Fruit fly (Drosophila melanogaster) whole organism, adult: ENCODE data around the gene CG13884.
A peak's percentile ranks its signal among the peaks of the same experiment; 100 is the strongest.

Experiments used
- CG11617 ChIP-seq: fragments of 200-800 bp; sonication (Bioruptor generic); optimal IDR thresholded peaks from 2 replicates; lab custom pipeline; 2017; ENCODE audit warnings: mild to moderate bottlenecking, missing biosample characterization, missing genetic modification reagents, missing genetic modification characterization
- CG12768 ChIP-seq: fragments of 200-800 bp; sonication (Bioruptor generic); optimal IDR thresholded peaks from 2 replicates; lab custom pipeline; 2017; ENCODE audit warnings: missing biosample characterization, missing genetic modification characterization, mild to moderate bottlenecking, moderate library complexity, missing genetic modification reagents
- CG14711 ChIP-seq: fragments of 200-800 bp; sonication (Bioruptor generic); optimal IDR thresholded peaks from 2 replicates; lab custom pipeline; 2018; ENCODE audit warnings: missing biosample characterization, mild to moderate bottlenecking, missing genetic modification characterization, moderate library complexity
- CG1620 ChIP-seq: fragments of 200-800 bp; sonication (Bioruptor generic); optimal IDR thresholded peaks from 2 replicates; lab custom pipeline; 2016; ENCODE audit warnings: missing biosample characterization, missing genetic modification characterization
- CG33017 ChIP-seq: fragments of 200-800 bp; sonication (Bioruptor generic); optimal IDR thresholded peaks from 2 replicates; lab custom pipeline; 2018; ENCODE audit warnings: missing biosample characterization, mild to moderate bottlenecking, missing genetic modification characterization, moderate library complexity
- CG5204 ChIP-seq: fragments of 200-800 bp; sonication (Bioruptor generic); optimal IDR thresholded peaks from 2 replicates; lab custom pipeline; 2016; ENCODE audit warnings: missing biosample characterization, missing genetic modification characterization
- CG7045 ChIP-seq: fragments of 200-800 bp; sonication (Bioruptor generic); optimal IDR thresholded peaks from 2 replicates; lab custom pipeline; 2017; ENCODE audit warnings: missing biosample characterization, mild to moderate bottlenecking, missing genetic modification characterization
- CG7101 ChIP-seq: fragments of 200-800 bp; sonication (Bioruptor generic); optimal IDR thresholded peaks from 2 replicates; lab custom pipeline; 2018; ENCODE audit warnings: missing biosample characterization, mild to moderate bottlenecking, missing genetic modification characterization, moderate library complexity
- Clk ChIP-seq: fragments of 200-800 bp; sonication (Bioruptor generic); optimal IDR thresholded peaks from 2 replicates; lab custom pipeline; 2017; ENCODE audit warnings: missing biosample characterization, missing genetic modification characterization
- Crg-1 ChIP-seq: fragments of 200-800 bp; sonication (Bioruptor generic); optimal IDR thresholded peaks from 2 replicates; lab custom pipeline; 2016; ENCODE audit warnings: missing biosample characterization, missing genetic modification characterization
- Hr96 ChIP-seq: fragments of 200-800 bp; sonication (Bioruptor generic); optimal IDR thresholded peaks from 2 replicates; lab custom pipeline; 2016; ENCODE audit warnings: missing biosample characterization, missing genetic modification characterization
- Mnt ChIP-seq: fragments of 200-800 bp; sonication (Bioruptor generic); optimal IDR thresholded peaks from 2 replicates; lab custom pipeline; 2016; ENCODE audit warnings: missing biosample characterization, mild to moderate bottlenecking, missing genetic modification characterization
- bab1 ChIP-seq: fragments of 200-800 bp; sonication (Bioruptor generic); optimal IDR thresholded peaks from 3 replicates; lab custom pipeline; 2019; ENCODE audit warnings: missing biosample characterization, mild to moderate bottlenecking, missing genetic modification characterization, moderate library complexity
- cic ChIP-seq: fragments of 200-800 bp; sonication (Bioruptor generic); optimal IDR thresholded peaks from 2 replicates; lab custom pipeline; 2017; ENCODE audit warnings: missing biosample characterization, mild to moderate bottlenecking, missing genetic modification characterization, moderate library complexity
- cnc ChIP-seq, 2 experiments: fragments of >200 bp; optimal IDR thresholded peaks; 2 replicates each; lab custom pipeline; 2017
- kay ChIP-seq: fragments of 200-800 bp; sonication (Bioruptor generic); peaks from one replicate; lab custom pipeline; 2016; ENCODE audit warnings: missing biosample characterization, missing genetic modification characterization, borderline replicate concordance
- ovo ChIP-seq: fragments of 200-800 bp; sonication (Bioruptor generic); optimal IDR thresholded peaks from 2 replicates; lab custom pipeline; 2016; ENCODE audit warnings: missing biosample characterization, missing genetic modification characterization
- pad ChIP-seq: fragments of 200-800 bp; sonication (Bioruptor generic); optimal IDR thresholded peaks from 3 replicates; lab custom pipeline; 2017; ENCODE audit warnings: missing biosample characterization, missing genetic modification characterization, mild to moderate bottlenecking, moderate library complexity, missing genetic modification reagents
- tj ChIP-seq: fragments of 200-800 bp; sonication (Bioruptor generic); optimal IDR thresholded peaks from 3 replicates; lab custom pipeline; 2017; ENCODE audit warnings: missing biosample characterization, mild to moderate bottlenecking, missing genetic modification characterization, moderate library complexity
- toe ChIP-seq: fragments of 200-800 bp; sonication (Bioruptor generic); optimal IDR thresholded peaks from 2 replicates; lab custom pipeline; 2016; ENCODE audit warnings: missing biosample characterization, missing genetic modification characterization

CG13884 gene

DNA sequence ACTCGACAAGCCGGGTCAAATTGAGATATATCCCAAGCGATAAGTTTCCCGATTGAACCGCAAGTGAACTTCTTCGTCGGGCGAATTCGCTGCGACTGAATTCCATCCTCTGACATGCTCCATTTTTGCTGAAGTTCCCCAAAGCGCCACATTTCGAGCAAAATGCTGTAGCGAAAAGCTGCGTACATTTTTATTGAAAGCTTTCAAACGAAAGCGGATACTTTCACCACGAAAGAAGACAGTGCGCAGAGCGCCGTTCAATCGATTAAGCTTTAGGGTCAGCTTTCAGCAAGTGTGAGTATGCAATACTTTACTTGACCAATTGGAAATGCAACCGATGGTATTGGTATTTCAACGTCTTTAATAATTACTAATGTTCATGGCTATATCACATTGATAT, 23.4 kb downstream of the CG13884 start, which contains the start of gene mthl10:
TSS of gene mthl10 (minus strand) at position 77 of the 400 bp plus-strand sequence.
- TF ChIP-seq Hr96 (GFP tag; lab: Kevin White, UChicago) (no peak), bab1 (peak; percentile 83)

DNA sequence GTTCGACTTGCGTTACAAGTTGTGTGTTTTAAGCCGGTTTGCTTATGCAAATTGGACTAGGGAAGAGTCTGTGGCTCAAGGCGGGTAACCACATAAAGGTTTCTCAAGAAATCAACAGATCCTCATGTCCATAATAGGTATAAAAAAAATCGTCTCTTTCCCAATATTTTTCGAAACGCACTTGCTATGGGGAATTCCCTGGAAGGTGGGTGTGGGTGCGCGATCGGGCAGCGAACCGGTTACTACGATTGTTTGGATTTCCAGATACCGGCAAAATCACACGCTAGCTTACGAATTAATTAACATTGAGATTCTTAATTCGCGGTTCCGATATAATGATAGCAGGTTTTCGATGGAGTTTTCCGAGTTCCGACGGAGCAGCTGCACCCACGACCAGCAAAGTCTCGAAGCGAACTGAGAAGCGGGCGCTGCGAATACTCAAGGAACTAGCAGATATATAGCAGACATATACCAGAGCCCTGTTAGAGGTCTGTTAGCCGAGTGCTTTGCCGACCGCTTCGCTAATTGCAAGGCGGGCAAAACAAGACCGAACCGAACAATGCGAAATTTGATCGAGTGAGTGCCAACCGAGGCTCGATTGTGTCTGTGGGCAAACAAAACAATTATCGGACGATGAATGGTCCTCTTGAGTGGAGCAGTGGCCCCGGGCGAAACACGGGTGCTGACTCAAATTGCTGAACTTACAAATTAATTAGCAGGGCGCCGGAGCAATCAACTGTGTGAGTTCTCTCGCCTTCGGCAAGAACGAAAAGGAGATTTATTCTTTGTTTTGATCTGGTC, 25.0 kb downstream of the CG13884 start:
- TF ChIP-seq Mnt (GFP tag; lab: Kevin White, UChicago), result peak; percentile 0
- TF ChIP-seq cic (GFP tag; lab: Kevin White, UChicago), result peak; percentile 26
- no peak for TF ChIP-seq Clk (GFP tag; lab: Kevin White, UChicago)
- no peak for TF ChIP-seq toe (GFP tag; lab: Kevin White, UChicago)
- TF ChIP-seq bab1, result peak; percentile 25
- peak; percentile 86 for TF ChIP-seq tj

DNA sequence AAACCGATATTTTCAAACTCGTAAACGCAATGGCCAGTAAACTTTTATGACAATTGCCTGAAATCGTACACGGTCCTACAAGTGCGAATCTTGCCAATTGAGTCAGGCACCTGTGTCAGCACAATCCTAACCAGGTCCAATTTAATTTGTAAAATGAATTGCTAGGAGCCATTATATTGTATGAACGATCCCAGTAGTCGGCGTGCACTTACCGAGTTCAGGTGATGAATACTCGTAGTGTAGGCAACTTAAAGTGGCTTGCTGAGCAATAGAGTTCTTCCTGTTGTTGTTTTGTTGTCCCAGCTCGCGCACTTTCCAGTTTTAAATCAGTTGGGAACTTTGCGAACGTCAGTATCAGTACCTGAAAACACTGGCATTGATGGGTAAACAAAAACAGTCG, 25.7 kb downstream of the CG13884 start:
- no peak for TF ChIP-seq Crg-1 (GFP tag; lab: Kevin White, UChicago)
- peak; percentile 90 for TF ChIP-seq tj
- TF ChIP-seq cic (GFP tag; lab: Kevin White, UChicago), result peak; percentile 24

DNA sequence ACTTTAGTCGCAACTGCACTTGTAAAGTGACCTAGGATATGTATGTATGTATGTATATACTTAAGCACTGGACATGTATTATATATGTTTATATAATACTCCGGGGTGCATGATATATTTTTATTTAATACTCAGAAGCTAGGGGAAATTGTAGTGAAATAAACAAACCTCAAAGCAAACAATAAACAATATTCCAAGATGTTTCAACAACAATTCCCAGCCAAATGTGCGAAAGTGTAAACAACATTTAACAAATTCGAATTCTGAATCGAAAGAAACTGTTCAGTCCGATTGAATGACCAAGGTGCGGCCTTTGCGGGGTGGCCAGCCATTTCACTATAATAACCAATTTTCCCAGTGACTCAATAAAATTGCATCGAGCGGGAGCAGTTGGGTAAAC, 26.1 kb downstream of the CG13884 start:
- peak; percentile 94 for TF ChIP-seq kay
- TF ChIP-seq toe (GFP tag; lab: Kevin White, UChicago), result no peak

DNA sequence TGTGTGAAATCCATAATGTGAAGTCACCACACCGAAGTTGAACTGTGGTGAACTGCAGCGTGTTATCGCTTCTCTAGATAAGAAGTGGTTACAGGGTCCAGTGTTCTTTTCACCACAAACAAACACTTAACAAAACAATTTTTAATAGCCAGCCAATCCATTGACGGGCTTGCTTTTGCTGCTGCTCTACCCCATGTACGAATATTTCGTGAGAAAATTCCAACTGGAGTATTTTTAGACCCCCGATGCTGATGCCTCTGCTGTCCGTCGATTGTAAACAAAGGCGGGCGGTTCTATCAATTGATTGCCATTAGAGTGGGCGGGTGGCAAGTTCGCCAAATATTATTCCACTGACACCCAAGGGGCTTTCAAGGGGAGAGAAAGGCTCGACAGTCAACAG, 27.2 kb downstream of the CG13884 start:
- TF ChIP-seq pad (no peak), tj (no peak), Mnt (GFP tag; lab: Kevin White, UChicago) (no peak), CG11617 (GFP tag; lab: Kevin White, UChicago) (no peak), CG14711 (tag; lab: Kevin White, UChicago) (no peak), CG7045 (GFP tag; lab: Kevin White, UChicago) (no peak), CG7101 (tag; lab: Kevin White, UChicago) (no peak), ovo (no peak), cnc (optimal IDR thresholded peaks at IDR 0.05; lab: Kevin White, UChicago) (no peak), CG5204 (GFP tag; lab: Kevin White, UChicago) (no peak), Crg-1 (GFP tag; lab: Kevin White, UChicago) (no peak), toe (GFP tag; lab: Kevin White, UChicago) (no peak), Clk (GFP tag; lab: Kevin White, UChicago) (no peak), CG12768 (GFP tag; lab: Kevin White, UChicago) (no peak), bab1 (no peak), Hr96 (GFP tag; lab: Kevin White, UChicago) (no peak), CG33017 (tag; lab: Kevin White, UChicago) (no peak), kay (no peak), CG1620 (GFP tag; lab: Kevin White, UChicago) (no peak)

DNA sequence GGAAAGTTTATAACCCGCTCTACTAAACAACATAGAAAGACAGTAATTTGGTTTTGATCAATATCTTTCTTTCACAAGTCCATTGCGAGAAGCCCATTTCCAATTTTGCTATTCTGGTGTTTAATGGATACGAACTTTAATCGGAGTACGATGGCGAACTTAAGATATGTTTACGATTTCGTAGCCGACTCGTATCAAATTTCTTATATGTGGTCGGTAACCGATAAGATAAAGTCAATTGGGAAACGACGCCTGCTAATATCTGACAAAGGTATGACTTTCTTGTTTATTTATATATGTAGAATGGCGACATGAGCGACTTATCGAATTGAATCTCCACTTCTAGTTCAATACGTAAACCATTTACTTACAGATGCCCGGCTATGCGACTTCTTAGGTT, 28.1 kb downstream of the CG13884 start:
- TF ChIP-seq Crg-1 (GFP tag; lab: Kevin White, UChicago) (no peak), kay (peak; percentile 91)

DNA sequence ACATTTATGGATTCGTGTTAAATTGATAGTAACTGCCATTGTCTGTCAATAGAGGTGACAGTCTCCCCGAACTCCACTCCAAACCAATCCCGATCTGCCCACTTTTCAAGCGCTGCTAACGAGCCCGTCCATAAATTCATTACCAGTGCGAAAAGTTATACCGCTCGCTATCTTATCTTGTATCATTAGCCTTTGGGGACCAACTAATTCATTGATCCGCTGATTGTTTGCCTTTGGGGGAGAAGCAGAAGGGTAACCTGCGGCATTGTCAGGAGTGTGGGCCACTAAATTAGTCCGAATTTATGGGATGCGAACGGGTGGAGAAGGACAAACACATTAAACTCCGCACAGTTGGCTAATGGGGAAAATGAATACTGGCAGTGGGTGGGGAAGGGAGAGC, 29.1 kb downstream of the CG13884 start:
- no peak for TF ChIP-seq toe (GFP tag; lab: Kevin White, UChicago)
- TF ChIP-seq CG7101 (tag; lab: Kevin White, UChicago), result no peak
- TF ChIP-seq CG14711 (tag; lab: Kevin White, UChicago), result no peak
- no peak for TF ChIP-seq pad
- no peak for TF ChIP-seq CG12768 (GFP tag; lab: Kevin White, UChicago)
- TF ChIP-seq tj, result no peak

DNA sequence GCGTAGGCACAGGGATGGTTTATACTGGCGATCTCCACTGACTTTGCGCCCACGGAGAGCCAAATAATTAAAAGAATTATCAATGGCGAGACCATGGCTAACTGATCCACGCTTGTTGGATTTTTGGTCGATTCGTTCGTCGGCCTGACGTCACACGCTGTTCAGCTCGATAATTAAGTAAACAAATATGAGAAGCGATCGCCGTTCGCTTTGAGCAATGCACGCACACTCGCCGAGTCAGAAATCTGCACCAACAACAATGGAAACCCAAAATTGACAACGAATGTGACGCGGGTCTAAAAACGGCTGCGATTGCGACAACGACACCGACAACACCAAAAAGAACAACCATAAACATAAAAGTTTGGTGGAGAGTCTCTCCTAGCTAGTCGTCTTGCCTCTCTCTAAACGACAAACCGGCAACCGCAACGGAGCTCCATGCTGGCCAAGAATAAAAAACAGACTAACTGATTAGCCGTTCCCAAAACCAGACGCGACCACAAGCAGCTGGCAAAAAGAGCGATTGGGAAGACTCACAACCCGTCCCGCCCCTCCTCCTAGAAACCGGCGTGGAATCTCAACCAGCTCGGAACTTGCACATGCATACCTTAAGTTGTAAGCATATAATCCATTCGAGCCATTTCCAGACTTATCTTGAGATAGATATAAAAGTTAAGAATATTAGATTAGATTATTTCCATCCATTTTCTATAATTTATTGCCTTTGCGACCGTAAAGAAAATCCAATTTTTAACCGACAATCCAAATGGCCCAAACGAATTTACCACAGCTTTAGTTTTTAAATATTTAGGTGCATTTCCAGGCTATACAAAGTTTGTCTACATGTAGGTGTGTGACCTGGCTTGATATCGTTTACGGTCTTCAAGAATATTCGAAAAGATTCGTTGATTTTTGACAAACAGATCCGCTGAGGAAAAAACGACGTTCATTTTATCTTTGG, 34.1 kb downstream of the CG13884 start, which contains the start of gene mthl9:
TSS of gene mthl9 (minus strand) at position 468 of the 961 bp plus-strand sequence.
- TF ChIP-seq cnc (optimal IDR thresholded peaks at IDR 0.05; lab: Kevin White, UChicago), result no peak
- TF ChIP-seq Clk (GFP tag; lab: Kevin White, UChicago), result no peak
- no peak for TF ChIP-seq CG14711 (tag; lab: Kevin White, UChicago)
- TF ChIP-seq CG33017 (tag; lab: Kevin White, UChicago), result no peak
- peak; percentile 66 for TF ChIP-seq tj
- peak; percentile 17 for TF ChIP-seq Mnt (GFP tag; lab: Kevin White, UChicago)
- no peak for TF ChIP-seq CG12768 (GFP tag; lab: Kevin White, UChicago)
